Worm (Caenorhabditis elegans) whole organism, mixed stage, embryonic: Measurements from ENCODE around the gene F20B10.3.

Source experiments
- flh-1 ChIP-seq: fragments of 200-800 bp; sonication (Bioruptor generic); optimal IDR thresholded peaks from 2 replicates; lab custom pipeline; 2018; ENCODE audit warnings: mild to moderate bottlenecking, missing genetic modification characterization, moderate library complexity, missing compliant biosample characterization
- lin-13 ChIP-seq: fragments of 150-350 bp; optimal IDR thresholded peaks from 2 replicates; lab custom pipeline; 2014; ENCODE audit warnings: missing biosample characterization, missing genetic modification characterization
- lin-32 ChIP-seq: fragments of 200-800 bp; sonication (Bioruptor generic); optimal IDR thresholded peaks from 2 replicates; lab custom pipeline; 2018; ENCODE audit warnings: mild to moderate bottlenecking, missing genetic modification characterization, missing compliant biosample characterization
- nhr-237 ChIP-seq: fragments of 150-350 bp; optimal IDR thresholded peaks from 2 replicates; lab custom pipeline; 2014; ENCODE audit warnings: missing biosample characterization, missing genetic modification characterization
- nhr-28 ChIP-seq: fragments of 150-350 bp; optimal IDR thresholded peaks from 2 replicates; lab custom pipeline; 2014; ENCODE audit warnings: missing biosample characterization, missing genetic modification characterization
- pha-4 ChIP-seq: fragments of 150-350 bp; optimal IDR thresholded peaks from 2 replicates; lab custom pipeline; 2018; ENCODE audit warnings: missing biosample characterization, missing genetic modification reagents, missing genetic modification characterization
- snpc-4 ChIP-seq: fragments of 150-350 bp; optimal IDR thresholded peaks from 2 replicates; lab custom pipeline; 2014; ENCODE audit warnings: missing biosample characterization, missing genetic modification characterization
- sptf-1 ChIP-seq: sonication (generic microtip); optimal IDR thresholded peaks from 2 replicates; lab custom pipeline; 2017; ENCODE audit warnings: mild to moderate bottlenecking, missing genetic modification characterization, moderate library complexity, missing compliant biosample characterization
- unc-39 ChIP-seq: fragments of 150-350 bp; optimal IDR thresholded peaks from 2 replicates; lab custom pipeline; 2014; ENCODE audit warnings: missing biosample characterization, missing genetic modification characterization
- unc-62 ChIP-seq: fragments of 150-350 bp; optimal IDR thresholded peaks from 2 replicates; lab custom pipeline; 2014; ENCODE audit warnings: missing biosample characterization, missing genetic modification reagents, missing genetic modification characterization
- ztf-11 ChIP-seq: fragments of 150-350 bp; optimal IDR thresholded peaks from 2 replicates; lab custom pipeline; 2014; ENCODE audit warnings: missing biosample characterization, missing genetic modification characterization

DNA sequence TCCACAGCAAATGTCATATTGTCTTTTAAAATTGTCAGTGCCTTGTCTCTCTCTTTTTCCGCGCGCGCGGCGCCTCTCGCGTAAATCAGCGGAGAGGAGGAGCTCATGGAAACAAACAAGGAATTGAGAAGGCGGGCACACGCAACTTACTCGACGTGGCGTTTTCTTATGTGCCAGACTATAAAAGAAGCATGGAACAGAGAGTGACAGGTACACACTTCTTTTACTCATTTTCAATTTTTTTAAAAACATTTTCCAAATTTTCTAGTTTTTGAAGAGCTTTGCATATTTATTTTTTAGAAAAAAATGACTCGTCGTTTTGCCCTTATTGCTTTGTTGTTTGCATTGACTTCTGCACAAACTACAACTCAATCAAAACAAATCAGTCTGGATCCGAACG lies at the start of gene F20B10.3:
- TF ChIP-seq nhr-28: no peak
- no peak for TF ChIP-seq unc-39
- TF ChIP-seq nhr-237 (tag; lab: Kevin White, UChicago): no peak
- TF ChIP-seq flh-1 (GFP tag; lab: Kevin White, UChicago): no peak
- TF ChIP-seq lin-32 (GFP tag; lab: Kevin White, UChicago): no peak
- no peak for TF ChIP-seq snpc-4 (tag; lab: Kevin White, UChicago)
- no peak for TF ChIP-seq pha-4 (tag; lab: Kevin White, UChicago)
- TF ChIP-seq lin-13 (tag; lab: Kevin White, UChicago): no peak
- no peak for TF ChIP-seq unc-62
- no peak for TF ChIP-seq sptf-1 (tag; lab: Kevin White, UChicago)
- no peak for TF ChIP-seq ztf-11 (tag; lab: Kevin White, UChicago)
